Fruit fly (Drosophila melanogaster) whole organism, wandering third instar larva: Measurements from ENCODE around the gene AgmNAT.

Source experiments
- CG32264 ChIP-seq: fragments of 200-800 bp; sonication (Bioruptor generic); optimal IDR thresholded peaks from 2 replicates; lab custom pipeline; 2016; ENCODE audit warnings: missing biosample characterization, missing genetic modification characterization
- GATAd ChIP-seq: sonication (Bioruptor generic); optimal IDR thresholded peaks from 2 replicates; lab custom pipeline; 2016; ENCODE audit warnings: missing biosample characterization, missing genetic modification characterization
- Rel ChIP-seq, 2 experiments: fragments of 200-800 bp; sonication (Bioruptor generic) in 1 of 2; optimal IDR thresholded peaks; 2 replicates in 1 of 2; 3 replicates in 1 of 2; lab custom pipeline; 2016 to 2019; ENCODE audit warnings: mild to moderate bottlenecking in 2 of 2, missing biosample characterization in 2 of 2, missing genetic modification characterization in 2 of 2, moderate library complexity in 1 of 2
- foxo ChIP-seq, 2 experiments: fragments of 200-800 bp; sonication (Bioruptor generic); optimal IDR thresholded peaks; 2 replicates in 1 of 2; 3 replicates in 1 of 2; lab custom pipeline; 2016 to 2017; ENCODE audit warnings: missing biosample characterization in 2 of 2, missing genetic modification characterization in 2 of 2
- rgr ChIP-seq: fragments of 200-800 bp; sonication (Bioruptor generic); optimal IDR thresholded peaks from 3 replicates; lab custom pipeline; 2016; ENCODE audit warnings: missing biosample characterization, mild to moderate bottlenecking, missing genetic modification characterization
- usp ChIP-seq: fragments of >200 bp; optimal IDR thresholded peaks from 2 replicates; lab custom pipeline; 2017; ENCODE audit warnings: missing biosample characterization, missing genetic modification characterization

DNA sequence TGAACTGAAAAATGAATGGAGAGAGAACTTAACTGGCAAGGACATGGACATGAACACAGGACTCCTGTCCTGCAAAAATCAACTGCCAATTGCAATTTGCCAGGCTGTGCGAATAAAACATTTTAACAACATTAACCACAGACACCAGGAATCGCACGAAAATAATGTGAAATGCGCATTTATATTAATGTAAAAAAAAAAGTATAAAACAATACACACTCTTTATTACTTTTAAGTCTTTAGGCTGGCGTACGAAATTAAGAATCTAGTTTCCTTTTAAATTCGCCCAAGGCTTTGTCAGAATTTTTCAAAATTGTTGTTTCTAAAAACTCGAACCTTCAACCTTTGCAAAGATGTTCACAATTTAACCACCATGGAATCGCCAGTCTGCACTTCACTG, 29.4 kb upstream of the AgmNAT start, which contains the start of gene CG12729:
- no peak for TF ChIP-seq CG32264 (GFP tag; lab: Kevin White, UChicago)
- TF ChIP-seq GATAd, result no peak
- no peak for TF ChIP-seq Rel (GFP tag; optimal IDR thresholded peaks at IDR 0.05; lab: Kevin White, UChicago)
- no peak for TF ChIP-seq Rel (tag; optimal IDR thresholded peaks at IDR 0.05; lab: Kevin White, UChicago)
- no peak for TF ChIP-seq rgr (GFP tag; lab: Kevin White, UChicago)
- no peak for TF ChIP-seq usp (GFP tag; lab: Kevin White, UChicago)
- no peak for TF ChIP-seq foxo (GFP tag; optimal IDR thresholded peaks at IDR 0.05; lab: Kevin White, UChicago)
